Worm (Caenorhabditis elegans) whole organism, midembryonic: ENCODE data around the gene lat-2.

Source experiments
- T22C8.4 ChIP-seq: fragments of 200-800 bp; sonication (Bioruptor generic); IDR thresholded peaks from 2 replicates; pipeline ENCODE4 v1.3.6; 2022; ENCODE audit warnings: missing genetic modification characterization, missing compliant biosample characterization
- cog-1 ChIP-seq: sonication (generic microtip); optimal IDR thresholded peaks from 2 replicates; lab custom pipeline; 2016; ENCODE audit warnings: missing genetic modification characterization, missing compliant biosample characterization
- flt-1 ChIP-seq: fragments of 200-800 bp; sonication (Bioruptor generic); IDR thresholded peaks from 2 replicates; pipeline ENCODE4 v1.3.6; 2022; ENCODE audit warnings: missing genetic modification characterization, missing compliant biosample characterization
- klf-2 ChIP-seq: fragments of 200-800 bp; sonication (Bioruptor generic); conservative IDR thresholded peaks from 2 replicates; pipeline ENCODE4 v1.3.6; 2022; ENCODE audit warnings: missing genetic modification reagents, missing genetic modification characterization, missing compliant biosample characterization
- med-1 ChIP-seq: sonication (generic microtip); optimal IDR thresholded peaks from 2 replicates; lab custom pipeline; 2017; ENCODE audit warnings: missing genetic modification characterization, mild to moderate bottlenecking, missing compliant biosample characterization, antibody characterized with exemption, missing genetic modification reagents; ENCODE audit not compliant: insufficient read depth
- ref-1 ChIP-seq: fragments of 200-800 bp; sonication (Bioruptor generic); conservative IDR thresholded peaks from 2 replicates; pipeline ENCODE4 v1.3.6; 2022; ENCODE audit warnings: missing genetic modification reagents, missing genetic modification characterization, missing compliant biosample characterization
- tab-1 ChIP-seq: fragments of 200-800 bp; sonication (Bioruptor generic); IDR thresholded peaks from 2 replicates; pipeline ENCODE4 v1.3.6; 2022; ENCODE audit warnings: missing genetic modification characterization, missing compliant biosample characterization
- ztf-23 ChIP-seq: fragments of 200-800 bp; sonication (Bioruptor generic); IDR thresholded peaks from 2 replicates; pipeline ENCODE4 v1.3.6; 2022; ENCODE audit warnings: missing genetic modification reagents, missing genetic modification characterization, missing compliant biosample characterization
- ztf-29 ChIP-seq: fragments of 200-800 bp; sonication (Bioruptor generic); IDR thresholded peaks from 2 replicates; pipeline ENCODE4 v1.3.6; 2022; ENCODE audit warnings: missing genetic modification reagents, missing genetic modification characterization, missing compliant biosample characterization

Gene lat-2

ce11 chrII:4362088-4362487, 3.2 kb downstream of the lat-2 start:
- TF ChIP-seq cog-1 (tag; lab: Kevin White, UChicago) (no peak), ref-1 (no peak), tab-1 (no peak), ztf-29 (GFP tag; lab: Robert Waterston, UW) (no peak), flt-1 (GFP tag; lab: Robert Waterston, UW) (no peak), med-1 (GFP tag; lab: Kevin White, UChicago) (no peak), ztf-23 (GFP tag; lab: Robert Waterston, UW) (no peak), T22C8.4 (GFP tag; lab: Robert Waterston, UW) (no peak), klf-2 (GFP tag; lab: Robert Waterston, UW) (no peak)

ce11 chrII:4367923-4368322, 9.1 kb downstream of the lat-2 start, which contains the start of gene try-9:
TSS of gene try-9 (plus strand) at chrII:4368223.
- TF ChIP-seq med-1 (GFP tag; lab: Kevin White, UChicago) (no peak), cog-1 (tag; lab: Kevin White, UChicago) (no peak), ztf-29 (GFP tag; lab: Robert Waterston, UW) (no peak), ref-1 (no peak), ztf-23 (GFP tag; lab: Robert Waterston, UW) (no peak), tab-1 (no peak), klf-2 (GFP tag; lab: Robert Waterston, UW) (no peak), T22C8.4 (GFP tag; lab: Robert Waterston, UW) (no peak), flt-1 (GFP tag; lab: Robert Waterston, UW) (no peak)

ce11 chrII:4369715-4370114, 10.8 kb downstream of the lat-2 start:
- TF ChIP-seq ztf-23 (GFP tag; lab: Robert Waterston, UW) (no peak), flt-1 (GFP tag; lab: Robert Waterston, UW) (no peak), ztf-29 (GFP tag; lab: Robert Waterston, UW) (no peak), klf-2 (GFP tag; lab: Robert Waterston, UW) (no peak), med-1 (GFP tag; lab: Kevin White, UChicago) (no peak), cog-1 (tag; lab: Kevin White, UChicago) (no peak), T22C8.4 (GFP tag; lab: Robert Waterston, UW) (no peak), ref-1 (no peak), tab-1 (no peak)

ce11 chrII:4370842-4371241, 12.0 kb downstream of the lat-2 start:
- no peak for TF ChIP-seq klf-2 (GFP tag; lab: Robert Waterston, UW)

- TF ChIP-seq tab-1: no peak
- no peak for TF ChIP-seq med-1 (GFP tag; lab: Kevin White, UChicago)
- no peak for TF ChIP-seq ztf-23 (GFP tag; lab: Robert Waterston, UW)
- no peak for TF ChIP-seq klf-2 (GFP tag; lab: Robert Waterston, UW)
- TF ChIP-seq T22C8.4 (GFP tag; lab: Robert Waterston, UW): no peak
- TF ChIP-seq ztf-29 (GFP tag; lab: Robert Waterston, UW): no peak
- TF ChIP-seq flt-1 (GFP tag; lab: Robert Waterston, UW): no peak
- no peak for TF ChIP-seq ref-1
- no peak for TF ChIP-seq cog-1 (tag; lab: Kevin White, UChicago)
Observed at ce11 chrII:4372406-4372805, 13.5 kb downstream of the lat-2 start, which contains the start of gene paic-1. TSS of gene paic-1 (minus strand) at chrII:4372525.

- TF ChIP-seq med-1 (GFP tag; lab: Kevin White, UChicago) (no peak), ztf-29 (GFP tag; lab: Robert Waterston, UW) (no peak)
Observed at ce11 chrII:4372867-4373397, 14.1 kb downstream of the lat-2 start.

ce11 chrII:4374885-4375284, 16.0 kb downstream of the lat-2 start:
- TF ChIP-seq tab-1 (no peak), ztf-23 (GFP tag; lab: Robert Waterston, UW) (no peak), flt-1 (GFP tag; lab: Robert Waterston, UW) (no peak), med-1 (GFP tag; lab: Kevin White, UChicago) (no peak), klf-2 (GFP tag; lab: Robert Waterston, UW) (no peak), ref-1 (no peak), ztf-29 (GFP tag; lab: Robert Waterston, UW) (no peak), T22C8.4 (GFP tag; lab: Robert Waterston, UW) (no peak), cog-1 (tag; lab: Kevin White, UChicago) (no peak)

ce11 chrII:4376295-4377172, 17.7 kb downstream of the lat-2 start, which contains the start of gene ntl-2:
TSS of gene ntl-2 (minus strand) at chrII:4376465.
- TF ChIP-seq ztf-29 (GFP tag; lab: Robert Waterston, UW): peak; percentile 47; the same call in 1 of the 2 replicates
- TF ChIP-seq med-1 (GFP tag; lab: Kevin White, UChicago): no peak
- TF ChIP-seq ztf-23 (GFP tag; lab: Robert Waterston, UW): peak; percentile 78
- peak; percentile 83; the same call in 1 of the 2 replicates for TF ChIP-seq flt-1 (GFP tag; lab: Robert Waterston, UW)
- peak; percentile 70; the same call in 1 of the 2 replicates for TF ChIP-seq tab-1
- 0 out of 2 replicates have a peak, but pooled peaks have one; percentile 11 for TF ChIP-seq T22C8.4 (GFP tag; lab: Robert Waterston, UW)
- TF ChIP-seq ref-1: no peak
- TF ChIP-seq cog-1 (tag; lab: Kevin White, UChicago): peak; percentile 85
- TF ChIP-seq klf-2 (GFP tag; lab: Robert Waterston, UW): 0 out of 2 replicates have a peak, but pooled peaks have one; percentile 50

ce11 chrII:4378195-4378594, 19.3 kb downstream of the lat-2 start, which contains the start of gene B0286.1:
TSS of gene B0286.1 (plus strand) at chrII:4378495.
- no peak for TF ChIP-seq klf-2 (GFP tag; lab: Robert Waterston, UW)
